Worm (Caenorhabditis elegans) whole organism, midembryonic: ENCODE measurements around the gene Y43F8C.17.

Experiments used
- T22C8.4 ChIP-seq: fragments of 200-800 bp; sonication (Bioruptor generic); IDR thresholded peaks from 2 replicates; pipeline ENCODE4 v1.3.6; 2022; ENCODE audit warnings: missing genetic modification characterization, missing compliant biosample characterization
- cog-1 ChIP-seq: sonication (generic microtip); optimal IDR thresholded peaks from 2 replicates; lab custom pipeline; 2016; ENCODE audit warnings: missing genetic modification characterization, missing compliant biosample characterization
- flt-1 ChIP-seq: fragments of 200-800 bp; sonication (Bioruptor generic); IDR thresholded peaks from 2 replicates; pipeline ENCODE4 v1.3.6; 2022; ENCODE audit warnings: missing genetic modification characterization, missing compliant biosample characterization
- klf-2 ChIP-seq: fragments of 200-800 bp; sonication (Bioruptor generic); conservative IDR thresholded peaks from 2 replicates; pipeline ENCODE4 v1.3.6; 2022; ENCODE audit warnings: missing genetic modification reagents, missing genetic modification characterization, missing compliant biosample characterization
- med-1 ChIP-seq: sonication (generic microtip); optimal IDR thresholded peaks from 2 replicates; lab custom pipeline; 2017; ENCODE audit warnings: missing genetic modification characterization, mild to moderate bottlenecking, missing compliant biosample characterization, antibody characterized with exemption, missing genetic modification reagents; ENCODE audit not compliant: insufficient read depth
- ref-1 ChIP-seq: fragments of 200-800 bp; sonication (Bioruptor generic); conservative IDR thresholded peaks from 2 replicates; pipeline ENCODE4 v1.3.6; 2022; ENCODE audit warnings: missing genetic modification reagents, missing genetic modification characterization, missing compliant biosample characterization
- tab-1 ChIP-seq: fragments of 200-800 bp; sonication (Bioruptor generic); IDR thresholded peaks from 2 replicates; pipeline ENCODE4 v1.3.6; 2022; ENCODE audit warnings: missing genetic modification characterization, missing compliant biosample characterization
- ztf-23 ChIP-seq: fragments of 200-800 bp; sonication (Bioruptor generic); IDR thresholded peaks from 2 replicates; pipeline ENCODE4 v1.3.6; 2022; ENCODE audit warnings: missing genetic modification reagents, missing genetic modification characterization, missing compliant biosample characterization
- ztf-29 ChIP-seq: fragments of 200-800 bp; sonication (Bioruptor generic); IDR thresholded peaks from 2 replicates; pipeline ENCODE4 v1.3.6; 2022; ENCODE audit warnings: missing genetic modification reagents, missing genetic modification characterization, missing compliant biosample characterization

ce11 chrV:19691271-19691886 lies 24.6 kb upstream of the Y43F8C.17 start:
- TF ChIP-seq ref-1 (no peak), flt-1 (GFP tag; lab: Robert Waterston, UW) (no peak), ztf-23 (no peak), T22C8.4 (GFP tag; lab: Robert Waterston, UW) (peak; percentile 76), tab-1 (no peak), klf-2 (no peak), ztf-29 (GFP tag; lab: Robert Waterston, UW) (no peak), med-1 (GFP tag; lab: Kevin White, UChicago) (no peak), cog-1 (no peak)
